Fruit fly (Drosophila melanogaster): ENCODE measurements around the gene obe.

DNA sequence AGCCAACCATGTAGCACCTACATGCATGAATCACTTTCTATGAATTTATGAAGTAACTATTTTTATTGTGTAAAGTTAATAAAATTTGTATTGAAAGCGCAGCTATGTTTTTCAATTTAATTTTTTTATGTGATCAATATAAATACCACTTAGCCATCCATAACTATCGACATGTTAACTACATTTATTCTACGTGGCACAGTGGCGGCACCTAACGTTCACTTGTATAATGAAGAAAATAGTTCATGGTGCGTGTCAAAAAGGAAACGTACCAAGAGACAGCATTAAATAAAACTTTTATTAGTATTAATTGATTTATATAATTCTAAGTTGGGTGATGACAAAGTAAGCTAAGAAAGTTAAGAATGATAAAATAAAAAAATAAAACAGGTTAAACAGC is 7.4 kb downstream of the obe start:
- TF ChIP-seq salr (GFP tag; optimal IDR thresholded peaks at IDR 0.05) (no peak), topi (GFP tag; optimal IDR thresholded peaks at IDR 0.05) (no peak), cyc (GFP tag; optimal IDR thresholded peaks at IDR 0.05) (no peak), Lpt (GFP tag; optimal IDR thresholded peaks at IDR 0.05) (no peak), CG6808 (GFP tag; optimal IDR thresholded peaks at IDR 0.05) (no peak), Sox15 (GFP tag; optimal IDR thresholded peaks at IDR 0.05) (no peak), fd85E (GFP tag; optimal IDR thresholded peaks at IDR 0.05) (no peak), fd59A (GFP tag; optimal IDR thresholded peaks at IDR 0.05) (no peak), CG16779 (tag; optimal IDR thresholded peaks at IDR 0.05) (no peak), CG3919 (GFP tag; optimal IDR thresholded peaks at IDR 0.05) (no peak)

All from whole organism, prepupa.